Fruit fly (Drosophila melanogaster) whole organism, wandering third instar larva: ENCODE measurements around the gene Kat60.

Source experiments
- CrebA ChIP-seq: fragments of 200-800 bp; sonication (Bioruptor generic); optimal IDR thresholded peaks from 2 replicates; lab custom pipeline; 2016; ENCODE audit warnings: missing biosample characterization, mild to moderate bottlenecking, missing genetic modification characterization, borderline replicate concordance
- HLH106 ChIP-seq: fragments of 200-800 bp; optimal IDR thresholded peaks from 3 replicates; lab custom pipeline; 2019; ENCODE audit warnings: missing biosample characterization, mild to moderate bottlenecking, missing genetic modification characterization, moderate library complexity
- Myc ChIP-seq: fragments of >200 bp; optimal IDR thresholded peaks from 2 replicates; lab custom pipeline; 2017

DNA sequence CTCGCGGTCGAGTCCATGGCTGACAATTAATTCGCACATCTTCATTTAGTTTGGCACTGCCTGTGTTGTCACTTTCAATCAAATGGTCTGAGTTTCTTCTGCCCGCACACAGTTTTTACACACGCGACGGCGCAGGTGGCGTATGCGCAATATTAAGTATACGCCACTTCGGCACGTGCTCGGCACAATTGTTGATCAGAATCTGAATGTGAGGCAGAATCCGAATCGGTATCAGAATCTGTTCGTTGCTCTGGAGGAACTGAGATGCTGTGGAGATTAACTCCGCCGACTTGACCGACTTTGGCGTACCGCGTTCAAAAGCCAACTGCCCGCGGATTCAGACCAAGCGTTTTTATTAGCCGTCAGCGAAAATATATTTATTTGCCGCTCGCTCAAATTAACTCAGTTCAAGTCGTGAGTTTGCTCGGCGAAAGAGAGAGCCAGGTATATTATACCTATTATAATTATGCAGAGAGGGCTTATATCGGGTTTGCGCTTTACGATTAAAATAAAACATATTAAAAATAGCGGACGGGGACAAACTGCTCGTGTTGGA, 47.7 kb upstream of the Kat60 start:
- no peak for TF ChIP-seq CrebA (GFP tag; lab: Kevin White, UChicago)
- no peak for TF ChIP-seq Myc
- TF ChIP-seq HLH106 (tag; lab: Kevin White, UChicago), result no peak
